Fruit fly (Drosophila melanogaster): ENCODE results near the gene Tmem43.

Gene Tmem43

DNA sequence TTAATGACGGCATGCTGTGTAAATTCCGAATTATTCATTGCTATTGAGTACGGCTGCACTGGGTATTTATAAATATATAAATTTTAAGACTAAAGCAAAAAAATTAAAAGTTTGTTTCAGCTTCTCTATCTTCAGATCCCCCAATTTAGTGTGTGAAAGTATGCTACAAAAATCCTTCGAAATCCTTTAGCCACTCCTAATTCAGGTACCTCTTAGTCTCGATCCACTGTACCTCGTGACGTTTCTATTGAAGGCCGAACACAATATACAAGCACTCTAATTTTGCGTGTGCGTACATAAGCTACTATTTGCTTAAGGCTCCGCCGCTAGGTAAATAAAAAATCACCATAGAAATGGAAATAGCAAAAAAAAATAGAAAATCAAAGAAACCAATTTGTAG is 48.4 kb downstream of the Tmem43 start (continued):
- no peak for TF ChIP-seq CG34224 (GFP tag; IDR thresholded peaks at IDR 0.05; ENCODE audit: partially characterized antibody)
- no peak for TF ChIP-seq gce (GFP tag; IDR thresholded peaks at IDR 0.05)
- TF ChIP-seq hb (GFP tag; IDR thresholded peaks at IDR 0.05; ENCODE audit: partially characterized antibody) = no peak
- no peak for TF ChIP-seq Stat92E (GFP tag; optimal IDR thresholded peaks at IDR 0.05)
- no peak for TF ChIP-seq otp (GFP tag; IDR thresholded peaks at IDR 0.05)
- TF ChIP-seq tin (GFP tag; optimal IDR thresholded peaks at IDR 0.05) = no peak
- peak; percentile 51 for TF ChIP-seq HHEX (GFP tag; optimal IDR thresholded peaks at IDR 0.05)
- no peak for TF ChIP-seq CG3838 (GFP tag; optimal IDR thresholded peaks at IDR 0.05)
- TF ChIP-seq phol (tag; optimal IDR thresholded peaks at IDR 0.05) = peak; percentile 12
- TF ChIP-seq CG13287 (GFP tag; IDR thresholded peaks at IDR 0.05; ENCODE audit: partially characterized antibody) = no peak
- no peak for TF ChIP-seq CG13775 (GFP tag; optimal IDR thresholded peaks at IDR 0.05)

DNA sequence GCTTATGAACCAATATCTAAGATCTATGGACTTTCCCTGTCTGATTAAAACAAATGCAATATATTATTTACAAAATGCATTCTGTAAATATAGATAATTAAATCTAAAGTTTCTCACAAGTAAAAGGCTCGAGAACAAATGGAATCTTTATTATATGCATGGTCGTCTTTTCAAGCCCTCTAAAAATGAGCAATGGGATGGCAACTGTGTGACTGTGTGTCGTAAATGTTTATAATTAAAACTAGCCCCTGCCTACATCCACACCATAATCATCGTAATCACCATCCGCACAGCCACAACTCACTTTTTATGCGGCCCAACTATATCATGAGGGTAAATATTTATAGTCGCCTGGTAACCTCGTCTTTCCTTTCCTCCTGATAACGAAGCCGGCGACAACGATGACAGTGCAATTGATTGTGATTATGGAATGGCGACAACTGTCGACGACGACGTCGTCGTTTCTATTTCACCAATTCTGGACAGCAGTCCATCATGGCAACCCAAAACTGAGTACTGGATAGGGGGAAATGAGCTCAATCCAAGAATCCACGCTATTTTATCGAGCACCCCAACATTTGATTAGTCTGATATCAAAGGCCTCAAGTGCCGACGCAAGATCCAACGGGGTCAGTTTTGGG is 49.1 kb downstream of the Tmem43 start:
- TF ChIP-seq CG4854 (GFP tag; optimal IDR thresholded peaks at IDR 0.05) = no peak
- TF ChIP-seq Dbx (GFP tag; IDR thresholded peaks at IDR 0.05) = no peak
- no peak for TF ChIP-seq Doc2 (GFP tag; IDR thresholded peaks at IDR 0.05)
- peak; percentile 41 for TF ChIP-seq PHDP (tag; optimal IDR thresholded peaks at IDR 0.05)
- TF ChIP-seq repo (GFP tag; optimal IDR thresholded peaks at IDR 0.05) = no peak
- TF ChIP-seq hb (GFP tag; IDR thresholded peaks at IDR 0.05; ENCODE audit: partially characterized antibody) = no peak
- TF ChIP-seq sqz (GFP tag; optimal IDR thresholded peaks at IDR 0.05) = peak; percentile 30
- TF ChIP-seq Stat92E (GFP tag; optimal IDR thresholded peaks at IDR 0.05) = no peak
- no peak for TF ChIP-seq zfh1 (GFP tag; IDR thresholded peaks at IDR 0.05)
- TF ChIP-seq Adf1 (GFP tag; IDR thresholded peaks at IDR 0.05) = peak; percentile 15; the same call in 1 of the 2 replicates
- TF ChIP-seq cwo (GFP tag; optimal IDR thresholded peaks at IDR 0.05) = peak; percentile 40
- TF ChIP-seq CG4404 (GFP tag; IDR thresholded peaks at IDR 0.05) = no peak
- no peak for TF ChIP-seq vnd (GFP tag; IDR thresholded peaks at IDR 0.05; ENCODE audit: partially characterized antibody)
- TF ChIP-seq CG12236 (GFP tag; optimal IDR thresholded peaks at IDR 0.05) = no peak
- TF ChIP-seq abd-A (tag; optimal IDR thresholded peaks at IDR 0.05) = peak; percentile 23
- no peak for TF ChIP-seq ftz-f1 (GFP tag; optimal IDR thresholded peaks at IDR 0.05)
- TF ChIP-seq slou (GFP tag; optimal IDR thresholded peaks at IDR 0.05) = no peak
- TF ChIP-seq ssp (GFP tag; IDR thresholded peaks at IDR 0.05) = no peak
- TF ChIP-seq CG13296 (GFP tag; optimal IDR thresholded peaks at IDR 0.05) = peak; percentile 45
- TF ChIP-seq chn (GFP tag; optimal IDR thresholded peaks at IDR 0.05) = no peak
- TF ChIP-seq HLH3B (GFP tag; IDR thresholded peaks at IDR 0.05) = no peak
- TF ChIP-seq CG7963 (GFP tag; IDR thresholded peaks at IDR 0.05; ENCODE audit: partially characterized antibody) = no peak
- no peak for TF ChIP-seq CG3065 (GFP tag; optimal IDR thresholded peaks at IDR 0.05)
- no peak for TF ChIP-seq CG11695 (GFP tag; IDR thresholded peaks at IDR 0.05)
- TF ChIP-seq bbx (GFP tag; IDR thresholded peaks at IDR 0.05; ENCODE audit: partially characterized antibody) = no peak
- TF ChIP-seq CG10267 (tag; optimal IDR thresholded peaks at IDR 0.05) = no peak
- TF ChIP-seq CG15073 (GFP tag; optimal IDR thresholded peaks at IDR 0.05) = no peak
- TF ChIP-seq NfI (GFP tag; optimal IDR thresholded peaks at IDR 0.05) = no peak
- no peak for TF ChIP-seq CG7745 (tag; optimal IDR thresholded peaks at IDR 0.05)
- TF ChIP-seq gce (GFP tag; IDR thresholded peaks at IDR 0.05) = no peak
- TF ChIP-seq emc (GFP tag; optimal IDR thresholded peaks at IDR 0.05) = no peak
- no peak for TF ChIP-seq CG17186 (GFP tag; optimal IDR thresholded peaks at IDR 0.05)
- TF ChIP-seq pb (GFP tag; optimal IDR thresholded peaks at IDR 0.05) = no peak
- no peak for TF ChIP-seq bigmax (GFP tag; optimal IDR thresholded peaks at IDR 0.05)
- TF ChIP-seq CG2712 (tag; optimal IDR thresholded peaks at IDR 0.05) = no peak
- TF ChIP-seq CG1603 (tag; optimal IDR thresholded peaks at IDR 0.05) = no peak
- TF ChIP-seq CG10431 (GFP tag; optimal IDR thresholded peaks at IDR 0.05) = no peak
- TF ChIP-seq maf-S (GFP tag; optimal IDR thresholded peaks at IDR 0.05) = no peak
- TF ChIP-seq MTF-1 (GFP tag; optimal IDR thresholded peaks at IDR 0.05; ENCODE audit: borderline replicate concordance) = no peak
- no peak for TF ChIP-seq lmd (GFP tag; IDR thresholded peaks at IDR 0.05)
- TF ChIP-seq phol (tag; optimal IDR thresholded peaks at IDR 0.05) = no peak
